Worm (Caenorhabditis elegans): Measurements from ENCODE around the gene unc-83.

DNA sequence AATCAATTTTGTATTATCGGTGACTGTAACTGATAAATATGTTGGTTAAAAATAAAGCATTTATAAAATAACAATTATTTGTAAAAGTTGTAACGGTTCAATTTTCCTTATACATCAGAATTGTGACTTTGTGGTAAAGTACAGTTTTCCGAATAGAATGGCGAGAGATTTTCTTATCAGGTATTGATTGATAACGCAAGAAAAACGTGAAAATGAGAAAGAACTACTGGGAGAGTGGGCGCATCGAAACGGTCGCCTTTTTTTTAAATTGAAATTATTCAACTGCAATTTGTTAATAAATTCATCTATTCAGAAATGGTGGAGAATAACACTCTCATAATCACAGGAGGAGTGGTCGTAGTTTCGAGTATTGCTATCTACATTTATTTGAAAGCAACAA, 28.5 kb upstream of the unc-83 start, which contains the start of gene hpo-19:
- TF ChIP-seq tbx-7 (tag; optimal IDR thresholded peaks at IDR 0.05) (no peak), dve-1 (tag; optimal IDR thresholded peaks at IDR 0.05) (no peak), fkh-10 (GFP tag; optimal IDR thresholded peaks at IDR 0.05) (no peak), ceh-14 (tag; optimal IDR thresholded peaks at IDR 0.05) (no peak), madf-2 (tag; optimal IDR thresholded peaks at IDR 0.05) (no peak)
